Worm (Caenorhabditis elegans) whole organism, L2 larva: Measurements from ENCODE around the gene F27E5.3.

ENCODE experiments used
- R02D3.7 ChIP-seq: fragments of 150-350 bp; optimal IDR thresholded peaks from 2 replicates; lab custom pipeline; 2014; ENCODE audit warnings: missing biosample characterization, missing genetic modification characterization
- unc-39 ChIP-seq: fragments of 150-350 bp; optimal IDR thresholded peaks from 2 replicates; lab custom pipeline; 2014; ENCODE audit warnings: missing biosample characterization, missing genetic modification characterization

DNA sequence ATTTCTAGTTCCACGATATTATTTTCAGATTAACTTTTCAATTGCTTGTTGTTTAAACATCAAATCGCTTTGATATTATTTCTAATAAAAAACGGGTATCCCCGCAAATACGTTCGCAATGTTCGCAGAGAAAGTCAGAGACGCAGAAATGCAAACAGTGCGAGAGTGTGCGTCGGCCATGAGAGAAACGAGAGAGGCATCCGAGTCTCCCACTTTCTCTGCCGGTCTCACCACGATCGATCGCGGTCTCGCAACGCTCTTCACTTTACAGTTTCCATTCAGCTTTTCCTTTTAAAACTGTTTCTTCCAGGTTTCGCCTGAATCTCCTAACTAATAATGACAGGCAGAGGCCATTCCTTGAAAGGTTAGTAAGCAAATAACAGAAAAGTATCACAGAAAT is 30.3 kb upstream of the F27E5.3 start, which contains the start of gene F33H1.4:
- no peak for TF ChIP-seq unc-39 (tag; lab: Kevin White, UChicago)
- TF ChIP-seq R02D3.7 (tag; lab: Kevin White, UChicago) = no peak
